Worm (Caenorhabditis elegans) whole organism, L2 larva: ENCODE data around the gene cal-2.

ENCODE experiments used
- ceh-82 ChIP-seq: fragments of 150-350 bp; optimal IDR thresholded peaks from 2 replicates; lab custom pipeline; 2014; ENCODE audit warnings: missing biosample characterization, missing genetic modification characterization
- lin-39 ChIP-seq: fragments of 150-350 bp; optimal IDR thresholded peaks from 2 replicates; lab custom pipeline; 2014; ENCODE audit warnings: missing biosample characterization, missing genetic modification reagents, missing genetic modification characterization
- nhr-11 ChIP-seq: fragments of 150-350 bp; optimal IDR thresholded peaks from 2 replicates; lab custom pipeline; 2014; ENCODE audit warnings: missing biosample characterization, missing genetic modification characterization
- nhr-25 ChIP-seq: fragments of 150-350 bp; sonication (generic microtip); optimal IDR thresholded peaks from 3 replicates; lab custom pipeline; 2014; ENCODE audit warnings: missing biosample characterization, missing genetic modification characterization

DNA sequence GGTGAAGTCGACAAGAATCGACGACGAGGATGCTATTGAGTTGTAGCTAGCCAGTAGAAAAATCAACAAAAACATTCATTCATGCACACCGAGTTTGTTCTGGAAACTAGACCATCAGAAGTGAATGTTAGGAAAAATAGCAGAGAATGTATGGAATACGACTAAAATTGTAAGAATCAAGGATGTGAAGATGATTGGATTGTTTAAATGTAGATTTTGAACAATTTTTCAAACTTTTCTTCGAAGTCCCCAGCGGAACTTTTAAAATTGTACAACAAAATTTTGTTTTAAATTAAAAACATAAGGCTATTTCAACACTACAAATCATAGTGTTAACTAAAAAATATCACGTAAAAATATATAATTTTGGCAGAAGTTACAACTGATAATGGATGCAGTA lies 22.2 kb downstream of the cal-2 start, which contains the start of gene C18E9.7:
- TF ChIP-seq nhr-11 (tag; lab: Kevin White, UChicago) (no peak), lin-39 (tag; lab: Kevin White, UChicago) (no peak), nhr-25 (tag; lab: Kevin White, UChicago) (no peak), ceh-82 (no peak)
